Fruit fly (Drosophila melanogaster) whole organism, embryonic: Measurements from ENCODE around the gene Tcs6.
A peak's percentile ranks its signal among the peaks of the same experiment; 100 is the strongest.

Experiments
- CG10543 ChIP-seq: fragments of 200-800 bp; sonication (Bioruptor generic); optimal IDR thresholded peaks from 3 replicates; lab custom pipeline; 2017; ENCODE audit warnings: missing biosample characterization, mild to moderate bottlenecking, missing genetic modification characterization, moderate library complexity
- CG10565 ChIP-seq: fragments of 200-800 bp; sonication (Bioruptor generic); optimal IDR thresholded peaks from 3 replicates; lab custom pipeline; 2016; ENCODE audit warnings: missing biosample characterization, mild to moderate bottlenecking, missing genetic modification characterization
- CG11085 ChIP-seq: fragments of 200-800 bp; sonication (Bioruptor generic); IDR thresholded peaks from 2 replicates; pipeline ENCODE4 v1.3.6; 2022; ENCODE audit warnings: missing biosample characterization, missing genetic modification characterization
- CG11247 ChIP-seq: fragments of 200-800 bp; sonication (Bioruptor generic); IDR thresholded peaks from 2 replicates; pipeline ENCODE4 v1.3.6; 2022; ENCODE audit warnings: missing biosample characterization, missing genetic modification characterization
- CG12236 ChIP-seq: fragments of 200-800 bp; sonication (Bioruptor generic); optimal IDR thresholded peaks from 2 replicates; lab custom pipeline; 2016; ENCODE audit warnings: missing biosample characterization, missing genetic modification characterization
- CG12299 ChIP-seq: fragments of 200-800 bp; sonication (Bioruptor generic); optimal IDR thresholded peaks from 2 replicates; lab custom pipeline; 2018; ENCODE audit warnings: missing biosample characterization, mild to moderate bottlenecking, missing genetic modification characterization
- CG14441 ChIP-seq: fragments of 200-800 bp; sonication (Bioruptor generic); IDR thresholded peaks from 2 replicates; pipeline ENCODE4 v1.3.6; 2022; ENCODE audit warnings: missing biosample characterization, missing genetic modification characterization
- CG15073 ChIP-seq: fragments of 200-800 bp; sonication (Bioruptor generic); optimal IDR thresholded peaks from 2 replicates; lab custom pipeline; 2016; ENCODE audit warnings: missing biosample characterization, missing genetic modification characterization
- CG15696 ChIP-seq: fragments of 200-800 bp; sonication (Bioruptor generic); optimal IDR thresholded peaks from 2 replicates; lab custom pipeline; 2019; ENCODE audit warnings: missing biosample characterization, mild to moderate bottlenecking, missing genetic modification characterization, moderate library complexity
- CG17361 ChIP-seq: fragments of 200-800 bp; sonication (Bioruptor generic); IDR thresholded peaks from 3 replicates; pipeline ENCODE4 v1.3.6; 2022; ENCODE audit warnings: missing biosample characterization, missing genetic modification characterization
- CG2120 ChIP-seq: fragments of 200-800 bp; sonication (Bioruptor generic); optimal IDR thresholded peaks from 3 replicates; lab custom pipeline; 2016; ENCODE audit warnings: missing biosample characterization, missing genetic modification characterization
- CG3065 ChIP-seq: fragments of 200-800 bp; sonication (Bioruptor generic); optimal IDR thresholded peaks from 2 replicates; lab custom pipeline; 2016; ENCODE audit warnings: missing biosample characterization, missing genetic modification characterization
- CG3838 ChIP-seq: fragments of 200-800 bp; sonication (Bioruptor generic); optimal IDR thresholded peaks from 3 replicates; lab custom pipeline; 2016; ENCODE audit warnings: missing biosample characterization, missing genetic modification characterization
- CG43689 ChIP-seq: fragments of 200-800 bp; sonication (Bioruptor generic); IDR thresholded peaks from 2 replicates; pipeline ENCODE4 v1.3.6; 2022; ENCODE audit warnings: missing biosample characterization, missing genetic modification characterization
- CG5180 ChIP-seq: fragments of 200-800 bp; sonication (Bioruptor generic); optimal IDR thresholded peaks from 3 replicates; lab custom pipeline; 2017; ENCODE audit warnings: missing biosample characterization, missing genetic modification characterization, mild to moderate bottlenecking, moderate library complexity, missing genetic modification reagents
- CG6272 ChIP-seq: fragments of 200-800 bp; sonication (Bioruptor generic); IDR thresholded peaks from 2 replicates; pipeline ENCODE4 v1.3.6; 2022; ENCODE audit warnings: missing biosample characterization, missing genetic modification characterization
- CHES-1-like ChIP-seq: fragments of 200-800 bp; sonication (Bioruptor generic); optimal IDR thresholded peaks from 2 replicates; lab custom pipeline; 2016; ENCODE audit warnings: missing biosample characterization, missing genetic modification characterization
- Camta ChIP-seq: fragments of 200-800 bp; sonication (Bioruptor generic); optimal IDR thresholded peaks from 2 replicates; lab custom pipeline; 2016; ENCODE audit warnings: missing biosample characterization, missing genetic modification characterization
- Dip3 ChIP-seq: fragments of 200-800 bp; sonication (Bioruptor generic); optimal IDR thresholded peaks from 3 replicates; lab custom pipeline; 2016; ENCODE audit warnings: missing biosample characterization, missing genetic modification characterization
- Dll ChIP-seq: fragments of 200-800 bp; sonication (Bioruptor generic); IDR thresholded peaks from 4 replicates; pipeline ENCODE4 v1.3.6; 2022; ENCODE audit warnings: missing biosample characterization, missing genetic modification characterization; ENCODE audit not compliant: partially characterized antibody
- H15 ChIP-seq: fragments of 200-800 bp; sonication (Bioruptor generic); IDR thresholded peaks from 3 replicates; pipeline ENCODE4 v1.3.6; 2022; ENCODE audit warnings: missing biosample characterization, missing genetic modification characterization
- HmgD ChIP-seq: fragments of 200-800 bp; sonication (Bioruptor generic); optimal IDR thresholded peaks from 3 replicates; lab custom pipeline; 2016; ENCODE audit warnings: missing biosample characterization, missing genetic modification characterization
- Hr39 ChIP-seq: fragments of >200 bp; optimal IDR thresholded peaks from 2 replicates; lab custom pipeline; 2017
- Med ChIP-seq: fragments of 200-800 bp; sonication (Bioruptor generic); peaks from one replicate; lab custom pipeline; 2016; ENCODE audit warnings: missing biosample characterization, missing genetic modification characterization, mild to moderate bottlenecking, inconsistent platforms, moderate library complexity
- NK7.1 ChIP-seq: fragments of 200-800 bp; sonication (Bioruptor generic); optimal IDR thresholded peaks from 3 replicates; lab custom pipeline; 2016; ENCODE audit warnings: missing biosample characterization, missing genetic modification characterization
- Scr ChIP-seq: fragments of 200-800 bp; sonication (Bioruptor generic); IDR thresholded peaks from 2 replicates; pipeline ENCODE4 v1.3.6; 2022; ENCODE audit warnings: missing biosample characterization, missing genetic modification characterization; ENCODE audit not compliant: partially characterized antibody
- Six4 ChIP-seq: fragments of 200-800 bp; sonication (Bioruptor generic); optimal IDR thresholded peaks from 2 replicates; lab custom pipeline; 2016; ENCODE audit warnings: missing biosample characterization, missing genetic modification characterization
- Stat92E ChIP-seq, 3 experiments: fragments of >200 bp in 2 of 3; fragments of 200-800 bp in 1 of 3; sonication (Bioruptor generic) in 1 of 3; optimal IDR thresholded peaks; 2 replicates each; lab custom pipeline; 2017 to 2019; ENCODE audit warnings: missing biosample characterization in 3 of 3, missing genetic modification characterization in 3 of 3, mild to moderate bottlenecking in 1 of 3, moderate library complexity in 1 of 3
- ab ChIP-seq: fragments of 200-800 bp; sonication (Bioruptor generic); optimal IDR thresholded peaks from 2 replicates; lab custom pipeline; 2016; ENCODE audit warnings: missing biosample characterization, missing genetic modification characterization
- ac ChIP-seq: fragments of 200-800 bp; sonication (Bioruptor generic); optimal IDR thresholded peaks from 3 replicates; lab custom pipeline; 2017; ENCODE audit warnings: missing biosample characterization, mild to moderate bottlenecking, missing genetic modification characterization
- br ChIP-seq: fragments of >200 bp; optimal IDR thresholded peaks from 2 replicates; lab custom pipeline; 2017
- cato ChIP-seq: fragments of 200-800 bp; sonication (Bioruptor generic); optimal IDR thresholded peaks from 2 replicates; lab custom pipeline; 2016; ENCODE audit warnings: missing biosample characterization, missing genetic modification characterization, borderline replicate concordance
- danr ChIP-seq: fragments of 200-800 bp; sonication (Bioruptor generic); IDR thresholded peaks from 2 replicates; pipeline ENCODE4 v1.3.6; 2022; ENCODE audit warnings: missing biosample characterization, missing genetic modification characterization
- disco-r ChIP-seq: fragments of 200-800 bp; sonication (Bioruptor generic); optimal IDR thresholded peaks from 2 replicates; lab custom pipeline; 2016; ENCODE audit warnings: missing biosample characterization, missing genetic modification characterization
- emc ChIP-seq: fragments of 200-800 bp; sonication (Bioruptor generic); optimal IDR thresholded peaks from 2 replicates; lab custom pipeline; 2016; ENCODE audit warnings: missing biosample characterization, missing genetic modification characterization
- ems ChIP-seq: fragments of 200-800 bp; sonication (Bioruptor generic); optimal IDR thresholded peaks from 3 replicates; lab custom pipeline; 2016; ENCODE audit warnings: missing biosample characterization, missing genetic modification characterization
- fd64A ChIP-seq: fragments of 200-800 bp; sonication (Bioruptor generic); optimal IDR thresholded peaks from 3 replicates; lab custom pipeline; 2018; ENCODE audit warnings: missing biosample characterization, mild to moderate bottlenecking, missing genetic modification characterization
- gce ChIP-seq: fragments of 200-800 bp; sonication (Bioruptor generic); IDR thresholded peaks from 3 replicates; pipeline ENCODE4 v1.3.6; 2022; ENCODE audit warnings: missing biosample characterization, missing genetic modification characterization
- lola ChIP-seq, 3 experiments: fragments of >200 bp in 2 of 3; fragments of 200-800 bp in 1 of 3; sonication (Bioruptor generic) in 1 of 3; optimal IDR thresholded peaks; 2 replicates each; lab custom pipeline; 2017 to 2019; ENCODE audit warnings: missing biosample characterization in 3 of 3, missing genetic modification characterization in 3 of 3, mild to moderate bottlenecking in 1 of 3, moderate library complexity in 1 of 3
- lov ChIP-seq, 2 experiments: fragments of 200-800 bp in 1 of 2; fragments of >200 bp in 1 of 2; sonication (Bioruptor generic) in 1 of 2; IDR thresholded peaks in 1 of 2; optimal IDR thresholded peaks in 1 of 2; 2 replicates in 1 of 2; 3 replicates in 1 of 2; pipeline versions ENCODE4 v1.3.6 to Lab custom; 2017 to 2022; ENCODE audit warnings: missing biosample characterization in 1 of 2, missing genetic modification characterization in 1 of 2
- org-1 ChIP-seq: fragments of 200-800 bp; sonication (Bioruptor generic); optimal IDR thresholded peaks from 2 replicates; lab custom pipeline; 2017; ENCODE audit warnings: missing biosample characterization, missing genetic modification characterization
- pnt ChIP-seq: fragments of 200-800 bp; sonication (Bioruptor generic); optimal IDR thresholded peaks from 3 replicates; lab custom pipeline; 2016; ENCODE audit warnings: missing biosample characterization, missing genetic modification characterization
- pzg ChIP-seq: fragments of 200-800 bp; sonication (Bioruptor generic); optimal IDR thresholded peaks from 3 replicates; lab custom pipeline; 2018; ENCODE audit warnings: missing biosample characterization, mild to moderate bottlenecking, missing genetic modification characterization, moderate library complexity
- salm ChIP-seq: fragments of 200-800 bp; sonication (Bioruptor generic); optimal IDR thresholded peaks from 2 replicates; lab custom pipeline; 2018; ENCODE audit warnings: missing biosample characterization, mild to moderate bottlenecking, missing genetic modification characterization
- sna ChIP-seq: fragments of 200-800 bp; sonication (Bioruptor generic); IDR thresholded peaks from 2 replicates; pipeline ENCODE4 v1.3.6; 2022; ENCODE audit warnings: missing biosample characterization, missing genetic modification characterization; ENCODE audit not compliant: partially characterized antibody
- tup ChIP-seq: fragments of 200-800 bp; sonication (Bioruptor generic); optimal IDR thresholded peaks from 2 replicates; lab custom pipeline; 2016; ENCODE audit warnings: missing biosample characterization, mild to moderate bottlenecking, missing genetic modification characterization, moderate library complexity
- unpg ChIP-seq: fragments of 200-800 bp; sonication (Bioruptor generic); optimal IDR thresholded peaks from 3 replicates; lab custom pipeline; 2018; ENCODE audit warnings: missing biosample characterization, mild to moderate bottlenecking, missing genetic modification characterization, moderate library complexity
- usp ChIP-seq: fragments of >200 bp; optimal IDR thresholded peaks from 2 replicates; lab custom pipeline; 2017; ENCODE audit warnings: missing biosample characterization, missing genetic modification characterization
- zen ChIP-seq: fragments of 200-800 bp; sonication (Bioruptor generic); optimal IDR thresholded peaks from 3 replicates; lab custom pipeline; 2018; ENCODE audit warnings: missing biosample characterization, mild to moderate bottlenecking, missing genetic modification characterization, moderate library complexity

Gene Tcs6

DNA sequence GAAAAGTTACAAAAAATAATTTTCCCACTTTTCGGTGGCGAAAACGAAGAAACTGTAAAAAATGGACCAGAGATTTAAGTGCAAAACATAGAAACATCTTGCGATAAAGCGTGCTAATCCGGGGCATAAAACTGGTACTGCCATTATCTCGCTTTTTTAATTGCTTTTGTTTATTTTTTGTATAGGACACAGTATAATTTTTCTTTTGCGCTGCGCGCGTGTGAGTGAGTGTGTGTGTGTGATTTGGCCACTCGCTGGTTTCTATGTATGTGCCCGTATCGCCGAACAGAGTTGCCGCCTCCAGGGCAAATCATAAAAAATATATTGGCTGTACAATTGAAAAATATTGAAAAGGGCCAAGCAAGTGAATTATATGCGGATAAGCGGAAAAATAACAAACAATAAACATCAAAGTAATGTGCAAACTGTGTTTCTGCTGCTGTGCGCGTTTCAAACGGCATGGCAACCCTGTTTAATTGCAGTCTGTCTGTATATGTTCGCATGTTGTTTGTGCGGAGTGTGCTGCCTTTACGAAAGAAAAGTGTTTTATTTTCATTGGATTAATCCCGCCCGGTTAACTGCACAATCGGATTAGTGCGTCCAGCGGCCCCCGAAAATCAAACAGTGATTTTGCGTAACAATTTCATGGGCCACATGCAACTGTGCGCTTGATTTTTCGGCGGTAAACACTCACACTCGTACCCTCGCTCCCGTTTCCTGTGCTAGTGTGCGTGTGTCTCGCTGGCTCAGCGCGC is 15.7 kb downstream of the Tcs6 start (continued):
- TF ChIP-seq org-1 (GFP tag; lab: Kevin White, UChicago): peak; percentile 96
- TF ChIP-seq CG11247 (GFP tag; lab: Robert Waterston, UW): peak; percentile 96
- TF ChIP-seq CHES-1-like (GFP tag; lab: Kevin White, UChicago): peak; percentile 98
- peak; percentile 93 for TF ChIP-seq CG10543
- TF ChIP-seq CG14441 (GFP tag; lab: Robert Waterston, UW): peak; percentile 99
- peak; percentile 94 for TF ChIP-seq tup (GFP tag; lab: Kevin White, UChicago)
- TF ChIP-seq CG2120 (GFP tag; lab: Kevin White, UChicago): peak; percentile 98
- peak; percentile 96 for TF ChIP-seq ems (GFP tag; lab: Kevin White, UChicago)
- peak; percentile 33 for TF ChIP-seq pzg (GFP tag; lab: Kevin White, UChicago)
- peak; percentile 77 for TF ChIP-seq CG12299 (tag; lab: Kevin White, UChicago)
- peak; percentile 83 for TF ChIP-seq CG15073 (GFP tag; lab: Kevin White, UChicago)
- TF ChIP-seq CG5180 (GFP tag; lab: Kevin White, UChicago): peak; percentile 76
- peak; percentile 100 for TF ChIP-seq Med
- no peak for TF ChIP-seq br (lab: Kevin White, UChicago)
- TF ChIP-seq fd64A (GFP tag; lab: Kevin White, UChicago): peak; percentile 82
- TF ChIP-seq salm (tag; lab: Kevin White, UChicago): peak; percentile 85
- TF ChIP-seq CG43689 (GFP tag; lab: Robert Waterston, UW): peak; percentile 95
- TF ChIP-seq H15: peak; percentile 97
- peak; percentile 96 for TF ChIP-seq Six4 (GFP tag; lab: Kevin White, UChicago)
- TF ChIP-seq cato (GFP tag; lab: Kevin White, UChicago): peak; percentile 93
- TF ChIP-seq Stat92E (GFP tag; optimal IDR thresholded peaks at IDR 0.05; lab: Kevin White, UChicago): peak in 1 of 3 experiments; percentile 59
- peak; percentile 97 for TF ChIP-seq CG17361 (GFP tag; lab: Robert Waterston, UW)
- TF ChIP-seq Camta (GFP tag; lab: Kevin White, UChicago): peak; percentile 97
- TF ChIP-seq emc: peak; percentile 91
- TF ChIP-seq ab: peak; percentile 98
- TF ChIP-seq zen: peak; percentile 92
- TF ChIP-seq ac (GFP tag; lab: Kevin White, UChicago): peak; percentile 86
- TF ChIP-seq danr (GFP tag; lab: Robert Waterston, UW): peak; percentile 91
- 0 out of 4 replicates have a peak, but pooled peaks have one; percentile 2 for TF ChIP-seq Dll (GFP tag; lab: Robert Waterston, UW)
- TF ChIP-seq Hr39 (lab: Kevin White, UChicago): no peak
- peak in 1 of 3 experiments; percentile 92 for TF ChIP-seq lola (GFP tag; optimal IDR thresholded peaks at IDR 0.05; lab: Kevin White, UChicago)
- TF ChIP-seq sna (GFP tag; lab: Robert Waterston, UW): no peak
- TF ChIP-seq CG10565: peak; percentile 90
- TF ChIP-seq CG11085: peak; percentile 93
- TF ChIP-seq pnt (GFP tag; lab: Kevin White, UChicago): peak; percentile 96
- TF ChIP-seq lov (optimal IDR thresholded peaks at IDR 0.05; lab: Kevin White, UChicago): no peak
- TF ChIP-seq lov (GFP tag; IDR thresholded peaks at IDR 0.05; lab: Robert Waterston, UW): peak; percentile 91
- TF ChIP-seq gce (GFP tag; lab: Robert Waterston, UW): peak; percentile 96
- TF ChIP-seq Dip3: peak; percentile 97
- TF ChIP-seq CG3065 (GFP tag; lab: Kevin White, UChicago): peak; percentile 94
- peak; percentile 94 for TF ChIP-seq CG6272
- peak; percentile 91 for TF ChIP-seq CG3838
- TF ChIP-seq CG15696 (tag; lab: Kevin White, UChicago): peak; percentile 76
- TF ChIP-seq CG12236 (GFP tag; lab: Kevin White, UChicago): peak; percentile 95
- TF ChIP-seq NK7.1: peak; percentile 95
- TF ChIP-seq Scr: no peak
- no peak for TF ChIP-seq usp (GFP tag; lab: Kevin White, UChicago)
- peak; percentile 96 for TF ChIP-seq HmgD (GFP tag; lab: Kevin White, UChicago)
- peak; percentile 97 for TF ChIP-seq disco-r (GFP tag; lab: Kevin White, UChicago)
- peak; percentile 97 for TF ChIP-seq unpg (GFP tag; lab: Kevin White, UChicago)
